Fruit fly (Drosophila melanogaster) whole organism, embryonic: ENCODE results near the gene CG5790.

Source experiments
- CG14441 ChIP-seq: fragments of 200-800 bp; sonication (Bioruptor generic); IDR thresholded peaks from 2 replicates; pipeline ENCODE4 v1.3.6; 2022; ENCODE audit warnings: missing biosample characterization, missing genetic modification characterization
- CG17385 ChIP-seq: fragments of 200-800 bp; sonication (Bioruptor generic); optimal IDR thresholded peaks from 3 replicates; lab custom pipeline; 2018; ENCODE audit warnings: missing biosample characterization, mild to moderate bottlenecking, missing genetic modification characterization
- CG30431 ChIP-seq: fragments of 200-800 bp; sonication (Bioruptor generic); optimal IDR thresholded peaks from 2 replicates; lab custom pipeline; 2017; ENCODE audit warnings: missing biosample characterization, missing genetic modification characterization
- CG32767 ChIP-seq: fragments of 200-800 bp; sonication (Bioruptor generic); IDR thresholded peaks from 2 replicates; pipeline ENCODE4 v1.3.6; 2022; ENCODE audit warnings: missing biosample characterization, missing genetic modification characterization
- Drgx ChIP-seq: fragments of 200-800 bp; sonication (Bioruptor generic); IDR thresholded peaks from 2 replicates; pipeline ENCODE4 v1.3.6; 2022; ENCODE audit warnings: missing biosample characterization, missing genetic modification characterization
- Sry-β ChIP-seq: fragments of 200-800 bp; sonication (Bioruptor generic); optimal IDR thresholded peaks from 2 replicates; lab custom pipeline; 2018; ENCODE audit warnings: missing biosample characterization, mild to moderate bottlenecking, missing genetic modification characterization, moderate library complexity
- Stat92E ChIP-seq, 3 experiments: fragments of >200 bp in 2 of 3; fragments of 200-800 bp in 1 of 3; sonication (Bioruptor generic) in 1 of 3; optimal IDR thresholded peaks; 2 replicates each; lab custom pipeline; 2017 to 2019; ENCODE audit warnings: missing biosample characterization in 3 of 3, missing genetic modification characterization in 3 of 3, mild to moderate bottlenecking in 1 of 3, moderate library complexity in 1 of 3
- eyg ChIP-seq: fragments of 200-800 bp; sonication (Bioruptor generic); optimal IDR thresholded peaks from 3 replicates; lab custom pipeline; 2016; ENCODE audit warnings: missing biosample characterization, missing genetic modification characterization
- phol ChIP-seq: fragments of 200-800 bp; sonication (Bioruptor generic); optimal IDR thresholded peaks from 3 replicates; lab custom pipeline; 2018; ENCODE audit warnings: missing biosample characterization, mild to moderate bottlenecking, missing genetic modification characterization, moderate library complexity
- zfh2 ChIP-seq: fragments of 200-800 bp; sonication (Bioruptor generic); optimal IDR thresholded peaks from 2 replicates; lab custom pipeline; 2016; ENCODE audit warnings: missing biosample characterization, missing genetic modification characterization

DNA sequence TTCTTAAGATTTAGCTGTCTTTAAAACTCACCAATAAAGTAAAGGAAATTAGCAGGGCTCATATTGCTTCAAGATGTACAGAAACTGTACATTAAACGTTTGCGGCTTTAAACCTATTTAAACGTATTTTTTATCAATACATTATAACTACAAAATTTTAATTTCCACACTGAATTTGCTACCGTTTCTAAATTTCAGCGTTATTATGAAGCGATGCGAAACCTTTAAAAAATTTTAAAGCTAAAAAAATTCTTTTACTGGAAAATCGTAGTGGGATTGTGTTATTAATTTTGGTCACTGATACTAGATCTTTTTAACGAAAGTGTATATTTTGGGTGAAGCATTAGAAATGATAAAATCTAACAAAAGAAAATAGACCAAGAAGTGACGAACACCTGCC, 14.7 kb downstream of the CG5790 start, which contains the start of gene CG43354:
- TF ChIP-seq Stat92E (GFP tag; optimal IDR thresholded peaks at IDR 0.05; lab: Kevin White, UChicago) (no peak), CG32767 (GFP tag; lab: Robert Waterston, UW) (no peak), CG14441 (GFP tag; lab: Robert Waterston, UW) (no peak), eyg (GFP tag; lab: Kevin White, UChicago) (no peak), CG17385 (no peak), Sry-β (GFP tag; lab: Kevin White, UChicago) (no peak), CG30431 (GFP tag; lab: Kevin White, UChicago) (no peak), Drgx (GFP tag; lab: Robert Waterston, UW) (no peak), phol (tag; lab: Kevin White, UChicago) (no peak), zfh2 (GFP tag; lab: Kevin White, UChicago) (no peak)
